Fruit fly (Drosophila melanogaster) whole organism, embryonic: ENCODE data around the gene EndoGI.

Source experiments
- Bgb ChIP-seq: fragments of 200-800 bp; sonication (Bioruptor generic); IDR thresholded peaks from 2 replicates; pipeline ENCODE4 v1.3.6; 2022; ENCODE audit warnings: missing biosample characterization, missing genetic modification characterization; ENCODE audit not compliant: partially characterized antibody
- Bteb2 ChIP-seq: fragments of 200-800 bp; sonication (Bioruptor generic); optimal IDR thresholded peaks from 2 replicates; lab custom pipeline; 2016; ENCODE audit warnings: missing biosample characterization, missing genetic modification characterization
- CG11504 ChIP-seq: fragments of 200-800 bp; sonication (Bioruptor generic); optimal IDR thresholded peaks from 3 replicates; lab custom pipeline; 2019; ENCODE audit warnings: missing biosample characterization, mild to moderate bottlenecking, missing genetic modification characterization, moderate library complexity
- CG12744 ChIP-seq: fragments of 200-800 bp; sonication (Bioruptor generic); optimal IDR thresholded peaks from 2 replicates; lab custom pipeline; 2016; ENCODE audit warnings: missing biosample characterization, missing genetic modification characterization
- CG13624 ChIP-seq: fragments of 200-800 bp; sonication (Bioruptor generic); optimal IDR thresholded peaks from 2 replicates; lab custom pipeline; 2016; ENCODE audit warnings: missing biosample characterization, missing genetic modification characterization
- CG15479 ChIP-seq: fragments of 200-800 bp; sonication (Bioruptor generic); optimal IDR thresholded peaks from 3 replicates; lab custom pipeline; 2019; ENCODE audit warnings: missing biosample characterization, mild to moderate bottlenecking, missing genetic modification characterization, moderate library complexity
- CG1832 ChIP-seq: fragments of 200-800 bp; sonication (Bioruptor generic); optimal IDR thresholded peaks from 2 replicates; lab custom pipeline; 2017; ENCODE audit warnings: missing biosample characterization, mild to moderate bottlenecking, missing genetic modification characterization, inconsistent platforms
- CG31224 ChIP-seq: fragments of 200-800 bp; sonication (Bioruptor generic); IDR thresholded peaks from 2 replicates; pipeline ENCODE4 v1.3.6; 2022; ENCODE audit warnings: missing biosample characterization, missing genetic modification characterization
- CG31365 ChIP-seq: fragments of 200-800 bp; sonication (Bioruptor generic); optimal IDR thresholded peaks from 2 replicates; lab custom pipeline; 2018; ENCODE audit warnings: missing biosample characterization, mild to moderate bottlenecking, missing genetic modification characterization
- CG31441 ChIP-seq: fragments of 200-800 bp; sonication (Bioruptor generic); IDR thresholded peaks from 2 replicates; pipeline ENCODE4 v1.3.6; 2022; ENCODE audit warnings: missing biosample characterization, missing genetic modification characterization
- CG32767 ChIP-seq: fragments of 200-800 bp; sonication (Bioruptor generic); IDR thresholded peaks from 2 replicates; pipeline ENCODE4 v1.3.6; 2022; ENCODE audit warnings: missing biosample characterization, missing genetic modification characterization
- CG34224 ChIP-seq: fragments of 200-800 bp; sonication (Bioruptor generic); IDR thresholded peaks from 3 replicates; pipeline ENCODE4 v1.3.6; 2022; ENCODE audit warnings: missing biosample characterization, missing genetic modification characterization; ENCODE audit not compliant: partially characterized antibody
- CG4328 ChIP-seq: fragments of 200-800 bp; sonication (Bioruptor generic); optimal IDR thresholded peaks from 3 replicates; lab custom pipeline; 2017; ENCODE audit warnings: missing biosample characterization, missing genetic modification reagents, missing genetic modification characterization
- CG4424 ChIP-seq: fragments of 200-800 bp; sonication (Bioruptor generic); optimal IDR thresholded peaks from 3 replicates; lab custom pipeline; 2016; ENCODE audit warnings: missing biosample characterization, missing genetic modification characterization
- CG4730 ChIP-seq: fragments of 200-800 bp; sonication (Bioruptor generic); IDR thresholded peaks from 2 replicates; pipeline ENCODE4 v1.3.6; 2022; ENCODE audit warnings: missing biosample characterization, missing genetic modification characterization
- CG6765 ChIP-seq: fragments of 200-800 bp; sonication (Bioruptor generic); optimal IDR thresholded peaks from 3 replicates; lab custom pipeline; 2017; ENCODE audit warnings: missing biosample characterization, mild to moderate bottlenecking, missing genetic modification characterization
- CG7271 ChIP-seq: fragments of 200-800 bp; sonication (Bioruptor generic); optimal IDR thresholded peaks from 2 replicates; lab custom pipeline; 2018; ENCODE audit warnings: missing biosample characterization, mild to moderate bottlenecking, missing genetic modification characterization, moderate library complexity
- CG7357 ChIP-seq: fragments of 200-800 bp; sonication (Bioruptor generic); IDR thresholded peaks from 3 replicates; pipeline ENCODE4 v1.3.6; 2022; ENCODE audit warnings: missing biosample characterization, missing genetic modification characterization
- CG9797 ChIP-seq: fragments of 200-800 bp; sonication (Bioruptor generic); optimal IDR thresholded peaks from 3 replicates; lab custom pipeline; 2018; ENCODE audit warnings: missing biosample characterization, mild to moderate bottlenecking, missing genetic modification characterization
- D19B ChIP-seq: fragments of 200-800 bp; sonication (Bioruptor generic); optimal IDR thresholded peaks from 2 replicates; lab custom pipeline; 2017; ENCODE audit warnings: missing biosample characterization, mild to moderate bottlenecking, missing genetic modification characterization
- Deaf1 ChIP-seq: fragments of 200-800 bp; optimal IDR thresholded peaks from 3 replicates; lab custom pipeline; 2019; ENCODE audit warnings: missing biosample characterization, mild to moderate bottlenecking, missing genetic modification characterization, moderate library complexity
- Eip74EF ChIP-seq, 2 experiments: fragments of 200-800 bp in 1 of 2; fragments of >200 bp in 1 of 2; sonication (Bioruptor generic) in 1 of 2; optimal IDR thresholded peaks; 2 replicates each; lab custom pipeline; 2017 to 2019; ENCODE audit warnings: missing biosample characterization in 2 of 2, missing genetic modification characterization in 2 of 2, mild to moderate bottlenecking in 1 of 2, moderate library complexity in 1 of 2
- Ets65A ChIP-seq: fragments of 200-800 bp; sonication (Bioruptor generic); peaks from one replicate; lab custom pipeline; 2016; ENCODE audit warnings: missing biosample characterization, missing genetic modification characterization
- Gug ChIP-seq: fragments of 200-800 bp; sonication (Bioruptor generic); IDR thresholded peaks from 4 replicates; pipeline ENCODE4 v1.3.6; 2022; ENCODE audit warnings: missing biosample characterization, missing genetic modification characterization
- Med ChIP-seq: fragments of 200-800 bp; sonication (Bioruptor generic); peaks from one replicate; lab custom pipeline; 2016; ENCODE audit warnings: missing biosample characterization, missing genetic modification characterization, mild to moderate bottlenecking, inconsistent platforms, moderate library complexity
- Trl ChIP-seq, 3 experiments: fragments of >200 bp in 2 of 3; fragments of 200-800 bp in 1 of 3; sonication (Bioruptor generic) in 1 of 3; optimal IDR thresholded peaks; 2 replicates in 1 of 3; 3 replicates in 2 of 3; lab custom pipeline; 2016 to 2017; ENCODE audit warnings: missing biosample characterization in 1 of 3, missing genetic modification characterization in 1 of 3
- abd-A ChIP-seq: fragments of 200-800 bp; sonication (Bioruptor generic); optimal IDR thresholded peaks from 3 replicates; lab custom pipeline; 2019; ENCODE audit warnings: missing biosample characterization, mild to moderate bottlenecking, missing genetic modification characterization, moderate library complexity
- al ChIP-seq: fragments of 200-800 bp; sonication (Bioruptor generic); IDR thresholded peaks from 2 replicates; pipeline ENCODE4 v1.3.6; 2022; ENCODE audit warnings: missing biosample characterization, missing genetic modification characterization
- ara ChIP-seq: fragments of 200-800 bp; sonication (Bioruptor generic); IDR thresholded peaks from 2 replicates; pipeline ENCODE4 v1.3.6; 2022; ENCODE audit warnings: missing biosample characterization, missing genetic modification characterization
- cg ChIP-seq: fragments of 200-800 bp; sonication (Bioruptor generic); optimal IDR thresholded peaks from 3 replicates; lab custom pipeline; 2019; ENCODE audit warnings: missing biosample characterization, mild to moderate bottlenecking, missing genetic modification characterization, moderate library complexity
- chinmo ChIP-seq: fragments of 200-800 bp; sonication (Bioruptor generic); IDR thresholded peaks from 4 replicates; pipeline ENCODE4 v1.3.6; 2022; ENCODE audit warnings: missing biosample characterization, missing genetic modification characterization; ENCODE audit not compliant: partially characterized antibody
- crp ChIP-seq, 2 experiments: fragments of 200-800 bp; sonication (Bioruptor generic); optimal IDR thresholded peaks; 2 replicates in 1 of 2; 3 replicates in 1 of 2; lab custom pipeline; 2017; ENCODE audit warnings: missing biosample characterization in 2 of 2, missing genetic modification characterization in 2 of 2, mild to moderate bottlenecking in 1 of 2, moderate library complexity in 1 of 2
- ems ChIP-seq: fragments of 200-800 bp; sonication (Bioruptor generic); optimal IDR thresholded peaks from 3 replicates; lab custom pipeline; 2016; ENCODE audit warnings: missing biosample characterization, missing genetic modification characterization
- ewg ChIP-seq: fragments of 200-800 bp; sonication (Bioruptor generic); optimal IDR thresholded peaks from 3 replicates; lab custom pipeline; 2017; ENCODE audit warnings: mild to moderate bottlenecking, missing biosample characterization, missing genetic modification reagents, missing genetic modification characterization
- mam ChIP-seq: fragments of 200-800 bp; sonication (Bioruptor generic); optimal IDR thresholded peaks from 3 replicates; lab custom pipeline; 2016; ENCODE audit warnings: missing biosample characterization, missing genetic modification characterization
- onecut ChIP-seq: fragments of 200-800 bp; sonication (Bioruptor generic); IDR thresholded peaks from 2 replicates; pipeline ENCODE4 v1.3.6; 2022; ENCODE audit warnings: missing biosample characterization, missing genetic modification characterization
- pfk ChIP-seq: fragments of 200-800 bp; sonication (Bioruptor generic); optimal IDR thresholded peaks from 2 replicates; lab custom pipeline; 2018; ENCODE audit warnings: missing biosample characterization, mild to moderate bottlenecking, missing genetic modification characterization, moderate library complexity
- phol ChIP-seq: fragments of 200-800 bp; sonication (Bioruptor generic); optimal IDR thresholded peaks from 3 replicates; lab custom pipeline; 2018; ENCODE audit warnings: missing biosample characterization, mild to moderate bottlenecking, missing genetic modification characterization, moderate library complexity
- seq ChIP-seq: fragments of 200-800 bp; sonication (Bioruptor generic); IDR thresholded peaks from 2 replicates; pipeline ENCODE4 v1.3.6; 2022; ENCODE audit warnings: missing biosample characterization, missing genetic modification characterization
- stwl ChIP-seq: fragments of 200-800 bp; sonication (Bioruptor generic); optimal IDR thresholded peaks from 3 replicates; lab custom pipeline; 2018; ENCODE audit warnings: missing biosample characterization, mild to moderate bottlenecking, missing genetic modification characterization, moderate library complexity
- unc-4 ChIP-seq: fragments of 200-800 bp; sonication (Bioruptor generic); IDR thresholded peaks from 2 replicates; pipeline ENCODE4 v1.3.6; 2022; ENCODE audit warnings: missing biosample characterization, missing genetic modification characterization; ENCODE audit not compliant: partially characterized antibody
- z ChIP-seq: fragments of 200-800 bp; sonication (Bioruptor generic); IDR thresholded peaks from 3 replicates; pipeline ENCODE4 v1.3.6; 2022; ENCODE audit warnings: missing biosample characterization, missing genetic modification characterization
- zen ChIP-seq: fragments of 200-800 bp; sonication (Bioruptor generic); optimal IDR thresholded peaks from 3 replicates; lab custom pipeline; 2018; ENCODE audit warnings: missing biosample characterization, mild to moderate bottlenecking, missing genetic modification characterization, moderate library complexity
- zfh1 ChIP-seq: fragments of 200-800 bp; sonication (Bioruptor generic); IDR thresholded peaks from 3 replicates; pipeline ENCODE4 v1.3.6; 2022; ENCODE audit warnings: missing biosample characterization, missing genetic modification characterization

EndoGI gene

dm6 chr2L:16273439-16273838 is 16.0 kb downstream of the EndoGI start (continued):
- peak; percentile 33 for TF ChIP-seq pfk (GFP tag; lab: Kevin White, UChicago)
- no peak for TF ChIP-seq CG4328 (GFP tag; lab: Kevin White, UChicago)
- no peak for TF ChIP-seq CG9797 (GFP tag; lab: Kevin White, UChicago)
- TF ChIP-seq CG13624 (GFP tag; lab: Kevin White, UChicago) = peak; percentile 77
- no peak for TF ChIP-seq D19B (GFP tag; lab: Kevin White, UChicago)
- TF ChIP-seq CG31365 = no peak
- TF ChIP-seq chinmo (GFP tag; lab: Robert Waterston, UW) = peak; percentile 85; the same call in 1 of the 4 replicates
- no peak for TF ChIP-seq zfh1
- TF ChIP-seq CG7357 = no peak
- peak; percentile 1 for TF ChIP-seq cg (GFP tag; lab: Kevin White, UChicago)
- peak in 1 of 2 experiments; percentile 12 for TF ChIP-seq crp (GFP tag; optimal IDR thresholded peaks at IDR 0.05; lab: Kevin White, UChicago)
- peak; percentile 44; the same call in 1 of the 2 replicates for TF ChIP-seq onecut

DNA sequence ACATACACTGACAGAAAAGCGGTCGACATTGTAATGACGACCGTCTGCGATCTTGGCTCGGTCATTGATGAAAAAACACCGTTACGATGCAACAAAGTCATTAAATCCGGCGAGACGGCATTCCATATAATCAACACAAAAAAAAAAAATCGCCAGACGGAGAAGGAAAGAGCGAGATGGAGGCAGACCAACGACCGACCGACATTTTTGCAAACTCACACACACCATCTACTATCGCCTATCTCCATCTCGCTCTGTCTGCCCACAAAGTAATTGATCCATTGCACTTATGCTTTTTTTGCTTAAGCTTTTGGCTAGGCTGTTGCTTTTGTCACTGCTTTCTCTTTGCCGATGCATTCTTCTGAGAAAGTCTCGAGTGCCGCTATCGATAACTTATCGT is 16.6 kb downstream of the EndoGI start:
- no peak for TF ChIP-seq Trl (optimal IDR thresholded peaks at IDR 0.05; lab: Kevin White, UChicago)
- TF ChIP-seq Trl (GFP tag; optimal IDR thresholded peaks at IDR 0.05; lab: Kevin White, UChicago) = no peak
- TF ChIP-seq Ets65A (GFP tag; lab: Kevin White, UChicago) = peak; percentile 66
- TF ChIP-seq zen = peak; percentile 70
- no peak for TF ChIP-seq Bgb (GFP tag; lab: Robert Waterston, UW)
- no peak for TF ChIP-seq CG6765 (GFP tag; lab: Kevin White, UChicago)
- TF ChIP-seq, all 482 proteins: peak for 2

DNA sequence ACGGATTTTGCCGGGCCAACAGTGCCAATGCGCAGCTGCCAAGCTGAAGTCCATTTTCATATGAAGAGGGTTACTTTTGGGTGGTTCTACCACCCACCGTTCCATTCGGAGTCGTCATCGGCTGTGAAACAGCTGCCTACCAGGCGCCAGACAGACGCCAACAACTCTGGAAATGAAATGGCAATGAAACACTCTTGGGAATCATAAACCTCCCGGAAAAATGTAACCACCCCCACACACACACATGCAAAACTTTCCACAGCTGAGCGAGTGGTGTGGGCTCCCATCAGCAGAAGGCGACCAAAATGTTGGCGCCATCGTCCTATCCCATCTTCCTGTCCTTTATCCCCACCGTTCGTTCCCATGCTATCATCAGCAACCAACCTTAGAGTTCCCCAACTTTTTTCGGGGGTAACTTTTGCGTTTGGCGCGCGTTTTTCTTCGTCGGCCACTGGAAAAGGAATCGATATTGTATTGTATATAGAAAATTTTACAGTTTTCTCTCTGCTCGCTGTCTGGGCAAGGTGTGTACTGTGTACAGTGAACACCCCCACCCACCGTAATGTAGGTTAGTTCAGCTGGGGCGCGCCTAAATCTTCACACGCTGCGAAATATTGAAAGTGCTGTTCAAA is 17.8 kb downstream of the EndoGI start:
- TF ChIP-seq CG15479 = no peak
- no peak for TF ChIP-seq CG31441 (GFP tag; lab: Robert Waterston, UW)
- TF ChIP-seq Trl (optimal IDR thresholded peaks at IDR 0.05; lab: Kevin White, UChicago) = peak in 1 of 2 experiments; percentile 2
- no peak for TF ChIP-seq Trl (GFP tag; optimal IDR thresholded peaks at IDR 0.05; lab: Kevin White, UChicago)
- 0 out of 4 replicates have a peak, but pooled peaks have one; percentile 35 for TF ChIP-seq chinmo (GFP tag; lab: Robert Waterston, UW)
- no peak for TF ChIP-seq ems (GFP tag; lab: Kevin White, UChicago)
- peak; percentile 92 for TF ChIP-seq abd-A
- TF ChIP-seq al (GFP tag; lab: Robert Waterston, UW) = no peak
- TF ChIP-seq unc-4 (GFP tag; lab: Robert Waterston, UW) = no peak
- no peak for TF ChIP-seq CG4424 (GFP tag; lab: Kevin White, UChicago)
- peak; percentile 79 for TF ChIP-seq Ets65A (GFP tag; lab: Kevin White, UChicago)
- TF ChIP-seq CG34224 (GFP tag; lab: Robert Waterston, UW) = 0 out of 3 replicates have a peak, but pooled peaks have one; percentile 31
- peak; percentile 98 for TF ChIP-seq CG31224 (GFP tag; lab: Robert Waterston, UW)
- TF ChIP-seq pfk (GFP tag; lab: Kevin White, UChicago) = peak; percentile 98
- no peak for TF ChIP-seq CG7271
- no peak for TF ChIP-seq ara (GFP tag; lab: Robert Waterston, UW)
- TF ChIP-seq cg (GFP tag; lab: Kevin White, UChicago) = peak; percentile 25
- TF ChIP-seq seq (GFP tag; lab: Robert Waterston, UW) = 0 out of 2 replicates have a peak, but pooled peaks have one; percentile 34
- TF ChIP-seq stwl (tag; lab: Kevin White, UChicago) = no peak
- TF ChIP-seq mam (GFP tag; lab: Kevin White, UChicago) = peak; percentile 3
- TF ChIP-seq Bteb2 (GFP tag; lab: Kevin White, UChicago) = no peak
- peak; percentile 16 for TF ChIP-seq CG11504 (tag; lab: Kevin White, UChicago)
- no peak for TF ChIP-seq CG4730
- no peak for TF ChIP-seq phol (tag; lab: Kevin White, UChicago)
- no peak for TF ChIP-seq Eip74EF (GFP tag; optimal IDR thresholded peaks at IDR 0.05; lab: Kevin White, UChicago)
- peak; percentile 79 for TF ChIP-seq ewg (GFP tag; lab: Kevin White, UChicago)
- no peak for TF ChIP-seq CG1832 (GFP tag; lab: Kevin White, UChicago)
- TF ChIP-seq CG12744 (GFP tag; lab: Kevin White, UChicago) = no peak
- TF ChIP-seq Gug (GFP tag; lab: Robert Waterston, UW) = no peak
- TF ChIP-seq CG32767 (GFP tag; lab: Robert Waterston, UW) = peak; percentile 8; the same call in 1 of the 2 replicates
- peak in 1 of 2 experiments; percentile 67 for TF ChIP-seq crp (GFP tag; optimal IDR thresholded peaks at IDR 0.05; lab: Kevin White, UChicago)
- TF ChIP-seq Deaf1 (tag; lab: Kevin White, UChicago) = peak; percentile 16
- TF ChIP-seq Med (GFP tag; lab: Kevin White, UChicago) = peak; percentile 56
- TF ChIP-seq z (GFP tag; lab: Robert Waterston, UW) = 0 out of 3 replicates have a peak, but pooled peaks have one; percentile 10
